Worm (Caenorhabditis elegans) whole organism, L1 larva: ENCODE measurements around the gene R02D5.6.
A peak's percentile ranks its signal among the peaks of the same experiment; 100 is the strongest.

Experiments used
- alr-1 ChIP-seq: fragments of 200-800 bp; sonication (Bioruptor generic); optimal IDR thresholded peaks from 2 replicates; lab custom pipeline; 2018; ENCODE audit warnings: borderline replicate concordance, mild to moderate bottlenecking, missing genetic modification characterization, missing compliant biosample characterization
- dsc-1 ChIP-seq: sonication (generic microtip); optimal IDR thresholded peaks from 2 replicates; lab custom pipeline; 2016; ENCODE audit warnings: mild to moderate bottlenecking, missing genetic modification characterization, missing compliant biosample characterization
- irx-1 ChIP-seq: sonication (generic microtip); optimal IDR thresholded peaks from 2 replicates; lab custom pipeline; 2016; ENCODE audit warnings: missing genetic modification characterization, missing compliant biosample characterization
- lin-35 ChIP-seq, 2 experiments: fragments of 150-350 bp; optimal IDR thresholded peaks; 2 replicates each; lab custom pipeline; 2014; ENCODE audit warnings: missing biosample characterization in 2 of 2, missing genetic modification characterization in 2 of 2, missing genetic modification reagents in 2 of 2
- snpc-4 ChIP-seq: fragments of 150-350 bp; optimal IDR thresholded peaks from 2 replicates; lab custom pipeline; 2014; ENCODE audit warnings: missing biosample characterization, missing genetic modification characterization
- tbx-2 ChIP-seq: sonication (generic microtip); optimal IDR thresholded peaks from 2 replicates; lab custom pipeline; 2016; ENCODE audit warnings: missing genetic modification characterization, missing compliant biosample characterization
- ztf-11 ChIP-seq, 2 experiments: sonication (generic microtip); optimal IDR thresholded peaks; 2 replicates each; lab custom pipeline; 2016 to 2017; ENCODE audit warnings: missing genetic modification characterization in 2 of 2, missing biosample characterization in 1 of 2, missing compliant biosample characterization in 1 of 2

ce11 chrV:14500554-14500953, 17.4 kb downstream of the R02D5.6 start:
- TF ChIP-seq ztf-11 (tag; optimal IDR thresholded peaks at IDR 0.05; lab: Kevin White, UChicago) (no peak), alr-1 (tag; lab: Kevin White, UChicago) (no peak), tbx-2 (tag; lab: Kevin White, UChicago) (no peak), irx-1 (tag; lab: Kevin White, UChicago) (peak; percentile 13), lin-35 (GFP tag; optimal IDR thresholded peaks at IDR 0.05; lab: Kevin White, UChicago) (no peak), dsc-1 (tag; lab: Kevin White, UChicago) (no peak), snpc-4 (tag; lab: Kevin White, UChicago) (no peak)
